Fruit fly (Drosophila melanogaster) whole organism, larva: ENCODE measurements around the gene CG2200.

Experiments
- noc ChIP-seq: fragments of 200-800 bp; sonication (Bioruptor generic); optimal IDR thresholded peaks from 3 replicates; lab custom pipeline; 2019; ENCODE audit warnings: missing biosample characterization, mild to moderate bottlenecking, missing genetic modification characterization, moderate library complexity

The CG2200 gene

DNA sequence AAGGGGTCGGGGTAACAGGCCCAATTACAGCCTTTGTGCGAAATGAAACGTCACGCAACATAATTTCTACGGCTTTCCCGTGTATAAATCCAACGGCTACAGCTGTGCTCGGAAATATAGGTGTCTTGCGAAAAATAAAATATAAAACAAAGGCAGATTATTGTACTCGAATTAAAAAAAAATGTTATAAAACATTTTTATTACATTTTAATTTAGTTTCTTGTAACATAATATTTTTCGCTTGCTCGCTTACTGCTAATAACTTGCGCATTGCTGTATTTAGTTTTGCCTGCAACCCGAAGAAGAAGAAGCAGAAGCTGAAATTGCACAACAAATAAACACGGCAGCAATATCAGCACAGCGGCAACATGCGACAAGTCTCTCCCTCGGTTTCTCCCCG lies 49.0 kb downstream of the CG2200 start:
- no peak for TF ChIP-seq noc (tag; lab: Kevin White, UChicago)
